Worm (Caenorhabditis elegans) whole organism, L4 larva: ENCODE data around the gene col-40.

Experiments
- D1046.2 ChIP-seq: fragments of 200-800 bp; sonication (Bioruptor generic); IDR thresholded peaks from 2 replicates; pipeline ENCODE4 v1.3.6; 2022; ENCODE audit warnings: missing genetic modification characterization, missing compliant biosample characterization
- F10B5.3 ChIP-seq: sonication (generic microtip); optimal IDR thresholded peaks from 2 replicates; lab custom pipeline; 2016; ENCODE audit warnings: mild to moderate bottlenecking, missing genetic modification characterization, missing compliant biosample characterization
- F26F4.8 ChIP-seq: fragments of 200-800 bp; sonication (Bioruptor generic); conservative IDR thresholded peaks from 2 replicates; pipeline ENCODE4 v1.3.6; 2022; ENCODE audit warnings: missing genetic modification characterization, missing compliant biosample characterization
- F44E2.7 ChIP-seq: fragments of 200-800 bp; sonication (Bioruptor generic); IDR thresholded peaks from 2 replicates; pipeline ENCODE4 v2.1.2; 2022; ENCODE audit warnings: missing genetic modification characterization, missing compliant biosample characterization
- R02D3.7 ChIP-seq: fragments of 150-350 bp; sonication (generic microtip); optimal IDR thresholded peaks from 3 replicates; lab custom pipeline; 2014; ENCODE audit warnings: missing biosample characterization, missing genetic modification characterization
- T20F7.1 ChIP-seq: fragments of 200-800 bp; sonication (Bioruptor generic); optimal IDR thresholded peaks from 2 replicates; lab custom pipeline; 2018; ENCODE audit warnings: mild to moderate bottlenecking, missing genetic modification characterization, missing compliant biosample characterization
- T26A8.4 ChIP-seq: fragments of 200-800 bp; sonication (Bioruptor generic); IDR thresholded peaks from 2 replicates; pipeline ENCODE4 v1.3.6; 2022; ENCODE audit warnings: missing genetic modification characterization, missing compliant biosample characterization
- aha-1 ChIP-seq: fragments of 150-350 bp; peaks from one replicate; lab custom pipeline; 2014; ENCODE audit warnings: missing biosample characterization, missing genetic modification characterization
- aly-2 ChIP-seq: sonication (generic microtip); optimal IDR thresholded peaks from 2 replicates; lab custom pipeline; 2018; ENCODE audit warnings: missing biosample characterization, missing genetic modification characterization
- arid-1 ChIP-seq: fragments of 200-800 bp; sonication (Bioruptor generic); conservative IDR thresholded peaks from 2 replicates; pipeline ENCODE4 v1.3.6; 2022; ENCODE audit warnings: missing genetic modification reagents, missing genetic modification characterization, missing compliant biosample characterization
- ceh-20 ChIP-seq: fragments of 200-800 bp; sonication (Bioruptor generic); IDR thresholded peaks from 2 replicates; pipeline ENCODE4 v1.3.6; 2022; ENCODE audit warnings: missing genetic modification reagents, missing genetic modification characterization, missing compliant biosample characterization
- ceh-44 ChIP-seq: fragments of 200-800 bp; sonication (Bioruptor generic); IDR thresholded peaks from 2 replicates; pipeline ENCODE4 v1.3.6; 2022; ENCODE audit warnings: missing genetic modification reagents, missing genetic modification characterization, missing compliant biosample characterization
- ceh-62 ChIP-seq: sonication (generic microtip); optimal IDR thresholded peaks from 2 replicates; lab custom pipeline; 2017; ENCODE audit warnings: missing biosample characterization, missing genetic modification characterization
- ceh-82 ChIP-seq: sonication (generic microtip); optimal IDR thresholded peaks from 2 replicates; lab custom pipeline; 2017; ENCODE audit warnings: missing biosample characterization, missing genetic modification characterization
- cey-2 ChIP-seq: sonication (generic microtip); optimal IDR thresholded peaks from 3 replicates; lab custom pipeline; 2017; ENCODE audit warnings: missing genetic modification characterization, mild to moderate bottlenecking, missing compliant biosample characterization, antibody characterized with exemption, borderline replicate concordance; ENCODE audit not compliant: insufficient read depth
- daf-19 ChIP-seq: fragments of 200-800 bp; sonication (Bioruptor generic); conservative IDR thresholded peaks from 2 replicates; pipeline ENCODE4 v1.3.6; 2022; ENCODE audit warnings: missing genetic modification characterization, missing compliant biosample characterization
- daf-8 ChIP-seq: fragments of 200-800 bp; sonication (Bioruptor generic); IDR thresholded peaks from 2 replicates; pipeline ENCODE4 v1.3.6; 2022; ENCODE audit warnings: missing genetic modification characterization, missing compliant biosample characterization
- dmd-8 ChIP-seq: fragments of 200-800 bp; sonication (Bioruptor generic); IDR thresholded peaks from 2 replicates; pipeline ENCODE4 v1.3.6; 2022; ENCODE audit warnings: missing genetic modification characterization, missing compliant biosample characterization
- dpl-1 ChIP-seq: fragments of 150-350 bp; optimal IDR thresholded peaks from 2 replicates; lab custom pipeline; 2014; ENCODE audit warnings: missing biosample characterization, missing genetic modification reagents, missing genetic modification characterization
- dve-1 ChIP-seq: sonication (generic microtip); optimal IDR thresholded peaks from 2 replicates; lab custom pipeline; 2017; ENCODE audit warnings: antibody characterized with exemption, mild to moderate bottlenecking, missing genetic modification characterization, missing compliant biosample characterization; ENCODE audit not compliant: insufficient read depth
- egl-27 ChIP-seq: sonication (generic microtip); optimal IDR thresholded peaks from 3 replicates; lab custom pipeline; 2017; ENCODE audit warnings: missing biosample characterization, missing genetic modification reagents, missing genetic modification characterization
- hif-1 ChIP-seq, 2 experiments: sonication (generic microtip); optimal IDR thresholded peaks; 2 replicates each; lab custom pipeline; 2016 to 2017; ENCODE audit warnings: missing compliant biosample characterization in 2 of 2, missing genetic modification characterization in 2 of 2, missing genetic modification reagents in 2 of 2, missing genotype in 2 of 2, mild to moderate bottlenecking in 1 of 2
- lin-1 ChIP-seq: fragments of 200-800 bp; sonication (Bioruptor generic); IDR thresholded peaks from 2 replicates; pipeline ENCODE4 v1.3.6; 2022; ENCODE audit warnings: missing genetic modification reagents, missing genetic modification characterization, missing compliant biosample characterization
- lin-13 ChIP-seq: fragments of 150-350 bp; optimal IDR thresholded peaks from 2 replicates; lab custom pipeline; 2014; ENCODE audit warnings: missing biosample characterization, missing genetic modification reagents, missing genetic modification characterization
- lin-15B ChIP-seq: fragments of 150-350 bp; sonication (generic microtip); optimal IDR thresholded peaks from 3 replicates; lab custom pipeline; 2014; ENCODE audit warnings: missing biosample characterization, missing genetic modification characterization
- lin-38 ChIP-seq: fragments of 200-800 bp; sonication (Bioruptor generic); IDR thresholded peaks from 2 replicates; pipeline ENCODE4 v1.3.6; 2022; ENCODE audit warnings: missing genetic modification reagents, missing genetic modification characterization, missing compliant biosample characterization
- lin-39 ChIP-seq: fragments of 150-350 bp; optimal IDR thresholded peaks from 2 replicates; lab custom pipeline; 2014; ENCODE audit warnings: missing biosample characterization, missing genetic modification reagents, missing genetic modification characterization
- mdl-1 ChIP-seq, 2 experiments: fragments of 150-350 bp in 1 of 2; sonication (generic microtip) in 1 of 2; optimal IDR thresholded peaks; 2 replicates each; lab custom pipeline; 2014 to 2017; ENCODE audit warnings: missing biosample characterization in 2 of 2, missing genetic modification characterization in 2 of 2
- mdt-29 ChIP-seq: fragments of 200-800 bp; sonication (Bioruptor generic); IDR thresholded peaks from 2 replicates; pipeline ENCODE4 v1.3.6; 2022; ENCODE audit warnings: missing genetic modification reagents, missing genetic modification characterization, missing compliant biosample characterization
- mes-2 ChIP-seq: sonication (generic microtip); optimal IDR thresholded peaks from 2 replicates; lab custom pipeline; 2016; ENCODE audit warnings: missing genotype, mild to moderate bottlenecking, missing genetic modification characterization, missing compliant biosample characterization; ENCODE audit not compliant: poor library complexity, severe bottlenecking
- mxl-2 ChIP-seq: fragments of 200-800 bp; sonication (Bioruptor generic); conservative IDR thresholded peaks from 2 replicates; pipeline ENCODE4 v1.3.6; 2022; ENCODE audit warnings: missing genetic modification reagents, missing genetic modification characterization, missing compliant biosample characterization
- mxl-3 ChIP-seq: fragments of 200-800 bp; sonication (Bioruptor generic); optimal IDR thresholded peaks from 2 replicates; lab custom pipeline; 2018; ENCODE audit warnings: mild to moderate bottlenecking, missing genetic modification characterization, missing compliant biosample characterization
- nhr-102 ChIP-seq: sonication (generic microtip); optimal IDR thresholded peaks from 2 replicates; lab custom pipeline; 2016; ENCODE audit warnings: mild to moderate bottlenecking, missing genetic modification characterization, moderate library complexity, missing compliant biosample characterization
- nhr-111 ChIP-seq: fragments of 200-800 bp; sonication (Bioruptor generic); optimal IDR thresholded peaks from 2 replicates; lab custom pipeline; 2018; ENCODE audit warnings: mild to moderate bottlenecking, missing genetic modification characterization, missing compliant biosample characterization
- nhr-237 ChIP-seq: sonication (generic microtip); optimal IDR thresholded peaks from 2 replicates; lab custom pipeline; 2017; ENCODE audit warnings: missing biosample characterization, missing genetic modification characterization
- nhr-28 ChIP-seq: fragments of 150-350 bp; optimal IDR thresholded peaks from 2 replicates; lab custom pipeline; 2014; ENCODE audit warnings: missing biosample characterization, missing genetic modification characterization
- nhr-42 ChIP-seq: fragments of 200-800 bp; sonication (Bioruptor generic); IDR thresholded peaks from 2 replicates; pipeline ENCODE4 v1.3.6; 2022; ENCODE audit warnings: missing genetic modification characterization, missing compliant biosample characterization
- pha-4 ChIP-seq, 2 experiments: fragments of 150-350 bp in 1 of 2; fragments of 200-800 bp in 1 of 2; sonication (Bioruptor generic) in 1 of 2; IDR thresholded peaks in 1 of 2; optimal IDR thresholded peaks in 1 of 2; 2 replicates each; pipeline versions ENCODE4 v1.3.6 to Lab custom; 2014 to 2022; ENCODE audit warnings: missing genetic modification characterization in 2 of 2, missing genetic modification reagents in 2 of 2, missing biosample characterization in 1 of 2, missing compliant biosample characterization in 1 of 2
- php-3 ChIP-seq: fragments of 200-800 bp; sonication (Bioruptor generic); IDR thresholded peaks from 2 replicates; pipeline ENCODE4 v1.3.6; 2022; ENCODE audit warnings: missing genetic modification reagents, missing genetic modification characterization, missing compliant biosample characterization
- saeg-2 ChIP-seq: fragments of 200-800 bp; sonication (Bioruptor generic); IDR thresholded peaks from 2 replicates; pipeline ENCODE4 v1.3.6; 2022; ENCODE audit warnings: missing genetic modification reagents, missing genetic modification characterization, missing compliant biosample characterization
- skn-1 ChIP-seq: fragments of 150-350 bp; optimal IDR thresholded peaks from 2 replicates; lab custom pipeline; 2014; ENCODE audit warnings: missing biosample characterization, missing genetic modification characterization
- snpc-4 ChIP-seq: fragments of 150-350 bp; optimal IDR thresholded peaks from 2 replicates; lab custom pipeline; 2014; ENCODE audit warnings: missing biosample characterization, missing genetic modification characterization
- tag-97 ChIP-seq: fragments of 200-800 bp; sonication (Bioruptor generic); IDR thresholded peaks from 2 replicates; pipeline ENCODE4 v1.3.6; 2022; ENCODE audit warnings: missing genetic modification characterization, missing compliant biosample characterization
- tra-1 ChIP-seq: fragments of 200-800 bp; sonication (Bioruptor generic); IDR thresholded peaks from 2 replicates; pipeline ENCODE4 v1.3.6; 2022; ENCODE audit warnings: missing genetic modification reagents, missing genetic modification characterization, missing compliant biosample characterization
- unc-62 ChIP-seq, 3 experiments: fragments of 150-350 bp in 1 of 3; sonication (generic microtip); optimal IDR thresholded peaks in 2 of 3; peaks in 1 of 3; 1 replicate in 1 of 3; 2 replicates in 2 of 3; lab custom pipeline; 2014 to 2017; ENCODE audit warnings: missing biosample characterization in 3 of 3, missing genetic modification characterization in 3 of 3, missing genetic modification reagents in 3 of 3, missing genotype in 1 of 3
- zfp-3 ChIP-seq: fragments of 200-800 bp; sonication (Bioruptor generic); conservative IDR thresholded peaks from 2 replicates; pipeline ENCODE4 v1.3.6; 2022; ENCODE audit warnings: missing genetic modification reagents, missing genetic modification characterization, missing compliant biosample characterization
- zip-11 ChIP-seq: fragments of 200-800 bp; sonication (Bioruptor generic); IDR thresholded peaks from 2 replicates; pipeline ENCODE4 v1.3.6; 2022; ENCODE audit warnings: missing genetic modification characterization, missing compliant biosample characterization
- zip-2 ChIP-seq: fragments of 150-350 bp; optimal IDR thresholded peaks from 2 replicates; lab custom pipeline; 2014; ENCODE audit warnings: missing biosample characterization, missing genetic modification characterization
- ztf-11 ChIP-seq: fragments of 150-350 bp; optimal IDR thresholded peaks from 2 replicates; lab custom pipeline; 2014; ENCODE audit warnings: missing biosample characterization, missing genetic modification characterization

col-40 gene

ce11 chrII:1103484-1104100 lies 3.2 kb downstream of the col-40 start (continued):
- TF ChIP-seq lin-13, result no peak
- TF ChIP-seq dmd-8 (GFP tag; lab: Robert Waterston, UW), result no peak
- peak; percentile 74 for TF ChIP-seq pha-4 (GFP tag; IDR thresholded peaks at IDR 0.05; lab: Robert Waterston, UW)
- no peak for TF ChIP-seq pha-4 (tag; optimal IDR thresholded peaks at IDR 0.05; lab: Kevin White, UChicago)
- TF ChIP-seq F44E2.7, result no peak
- TF ChIP-seq ceh-62, result no peak
- TF ChIP-seq zip-11 (GFP tag; lab: Robert Waterston, UW), result no peak
- peak; percentile 94 for TF ChIP-seq dve-1 (tag; lab: Kevin White, UChicago)
- no peak for TF ChIP-seq aha-1
- peak in 1 of 2 experiments; percentile 37 for TF ChIP-seq mdl-1 (tag; optimal IDR thresholded peaks at IDR 0.05; lab: Kevin White, UChicago)
- no peak for TF ChIP-seq ztf-11 (tag; lab: Kevin White, UChicago)
- TF ChIP-seq aly-2 (tag; lab: Kevin White, UChicago), result no peak
- no peak for TF ChIP-seq nhr-42 (GFP tag; lab: Robert Waterston, UW)
- no peak for TF ChIP-seq ceh-44 (GFP tag; lab: Robert Waterston, UW)
- TF ChIP-seq mdt-29 (GFP tag; lab: Robert Waterston, UW), result no peak
- no peak for TF ChIP-seq T20F7.1
- TF ChIP-seq saeg-2 (GFP tag; lab: Robert Waterston, UW), result 0 out of 2 replicates have a peak, but pooled peaks have one; percentile 30
- TF ChIP-seq lin-15B (tag; lab: Kevin White, UChicago), result no peak
- no peak for TF ChIP-seq F10B5.3 (tag; lab: Kevin White, UChicago)
- peak; percentile 99 for TF ChIP-seq nhr-28
- TF ChIP-seq arid-1 (GFP tag; lab: Robert Waterston, UW), result no peak
- TF ChIP-seq lin-39, result no peak
- 0 out of 2 replicates have a peak, but pooled peaks have one; percentile 19 for TF ChIP-seq ceh-20 (GFP tag; lab: Robert Waterston, UW)
- no peak for TF ChIP-seq snpc-4 (tag; lab: Kevin White, UChicago)
- no peak for TF ChIP-seq zfp-3 (GFP tag; lab: Robert Waterston, UW)
- no peak for TF ChIP-seq F26F4.8 (GFP tag; lab: Robert Waterston, UW)
- TF ChIP-seq R02D3.7 (tag; lab: Kevin White, UChicago), result no peak
- peak; percentile 97 for TF ChIP-seq tra-1 (GFP tag; lab: Robert Waterston, UW)
- no peak for TF ChIP-seq hif-1 (tag; optimal IDR thresholded peaks at IDR 0.05; lab: Kevin White, UChicago)
- no peak for TF ChIP-seq nhr-111 (GFP tag; lab: Kevin White, UChicago)
- TF ChIP-seq lin-1, result peak; percentile 99
- no peak for TF ChIP-seq tag-97 (GFP tag; lab: Robert Waterston, UW)
- peak; percentile 71 for TF ChIP-seq cey-2 (tag; lab: Kevin White, UChicago)
- no peak for TF ChIP-seq zip-2 (tag; lab: Kevin White, UChicago)
- no peak for TF ChIP-seq ceh-82 (tag; lab: Kevin White, UChicago)
- no peak for TF ChIP-seq mxl-3 (GFP tag; lab: Kevin White, UChicago)
- TF ChIP-seq php-3, result peak; percentile 97
- TF ChIP-seq nhr-237 (tag; lab: Kevin White, UChicago), result no peak
- TF ChIP-seq unc-62 (GFP tag; optimal IDR thresholded peaks at IDR 0.05 in 1 of 2; lab: Kevin White, UChicago), result peak in 1 of 2 experiments; percentile 23
- no peak for TF ChIP-seq unc-62 (tag; optimal IDR thresholded peaks at IDR 0.05; lab: Kevin White, UChicago)
- no peak for TF ChIP-seq D1046.2 (GFP tag; lab: Robert Waterston, UW)
- TF ChIP-seq mxl-2, result no peak
- TF ChIP-seq daf-8 (GFP tag; lab: Robert Waterston, UW), result no peak
- TF ChIP-seq T26A8.4, result no peak
- TF ChIP-seq daf-19 (GFP tag; lab: Robert Waterston, UW), result no peak
- TF ChIP-seq nhr-102, result peak; percentile 87
- TF ChIP-seq lin-38 (GFP tag; lab: Robert Waterston, UW), result no peak
- no peak for TF ChIP-seq egl-27 (tag; lab: Kevin White, UChicago)
- no peak for TF ChIP-seq dpl-1 (GFP tag; lab: Kevin White, UChicago)
- TF ChIP-seq skn-1 (tag; lab: Kevin White, UChicago), result no peak
- TF ChIP-seq mes-2 (tag; lab: Kevin White, UChicago), result peak; percentile 33
